Worm (Caenorhabditis elegans): ENCODE measurements around the gene scl-24.

DNA sequence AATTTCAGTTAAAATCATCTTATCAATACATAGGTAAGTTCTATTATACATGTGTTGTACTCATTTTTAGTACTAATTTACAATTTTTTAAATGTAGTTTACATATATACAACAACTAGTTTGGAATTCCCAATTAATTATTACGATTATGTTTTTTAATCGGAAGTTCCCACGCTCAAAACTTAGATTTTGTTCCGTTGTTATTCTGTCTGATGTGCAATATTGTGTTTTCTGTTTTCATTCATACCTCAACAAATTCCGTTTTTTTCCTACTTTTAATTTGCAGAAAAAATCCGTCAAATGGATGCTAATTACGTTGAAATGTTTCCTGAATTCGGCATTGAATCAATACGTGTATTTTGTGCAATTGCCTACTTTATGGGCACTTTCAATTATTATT, 20.2 kb downstream of the scl-24 start, which contains the start of gene srw-31:
- TF ChIP-seq mab-5 (tag; optimal IDR thresholded peaks at IDR 0.05) (no peak), unc-62 (GFP tag; optimal IDR thresholded peaks at IDR 0.05) (no peak), zip-8 (tag; optimal IDR thresholded peaks at IDR 0.05) (no peak), pha-4 (tag; optimal IDR thresholded peaks at IDR 0.05) (no peak), elt-3 (tag; optimal IDR thresholded peaks at IDR 0.05) (no peak), nhr-76 (tag; optimal IDR thresholded peaks at IDR 0.05) (no peak), nhr-28 (tag; optimal IDR thresholded peaks at IDR 0.05) (no peak)
